Worm (Caenorhabditis elegans): Measurements from ENCODE around the gene sftd-3.

DNA sequence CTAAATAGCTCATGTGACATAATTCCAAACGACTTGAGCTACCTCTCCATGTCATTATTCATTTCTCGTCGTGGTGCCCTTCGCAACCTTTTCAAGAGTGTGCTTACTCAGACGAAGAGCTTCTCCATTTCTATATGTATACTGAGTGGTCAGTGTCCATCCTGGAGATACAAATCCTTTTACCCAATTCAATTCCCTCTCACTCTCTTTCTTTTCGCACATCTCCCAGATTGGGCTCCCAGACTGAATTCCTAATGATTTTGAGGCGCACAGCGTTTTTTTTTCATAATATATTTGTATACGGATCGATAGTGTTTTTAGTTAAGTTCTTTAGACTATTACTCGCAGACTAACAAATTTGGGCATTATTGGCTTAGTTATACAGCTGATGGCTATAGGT is 43.0 kb downstream of the sftd-3 start:
- TF ChIP-seq med-1 (GFP tag; optimal IDR thresholded peaks at IDR 0.05; ENCODE audit: insufficient read depth) (no peak), flt-1 (GFP tag; IDR thresholded peaks at IDR 0.05) (no peak), ref-1 (GFP tag; conservative IDR thresholded peaks at IDR 0.05) (no peak)

Measured in whole organism, midembryonic.